Worm (Caenorhabditis elegans) whole organism, mixed stage, embryonic: ENCODE results near the gene mpst-1.

Experiments
- ceh-43 ChIP-seq: fragments of 200-800 bp; sonication (Bioruptor generic); optimal IDR thresholded peaks from 2 replicates; lab custom pipeline; 2018; ENCODE audit warnings: mild to moderate bottlenecking, missing genetic modification characterization, moderate library complexity, missing compliant biosample characterization
- drap-1 ChIP-seq: fragments of 200-800 bp; sonication (Bioruptor generic); optimal IDR thresholded peaks from 3 replicates; lab custom pipeline; 2018; ENCODE audit warnings: mild to moderate bottlenecking, missing genetic modification characterization, missing compliant biosample characterization
- lin-32 ChIP-seq: fragments of 200-800 bp; sonication (Bioruptor generic); optimal IDR thresholded peaks from 2 replicates; lab custom pipeline; 2018; ENCODE audit warnings: mild to moderate bottlenecking, missing genetic modification characterization, missing compliant biosample characterization
- mab-5 ChIP-seq: fragments of 150-350 bp; optimal IDR thresholded peaks from 2 replicates; lab custom pipeline; 2014; ENCODE audit warnings: missing biosample characterization, missing genetic modification characterization
- nhr-12 ChIP-seq: fragments of 150-350 bp; optimal IDR thresholded peaks from 2 replicates; lab custom pipeline; 2014; ENCODE audit warnings: missing biosample characterization, missing genetic modification characterization
- nhr-28 ChIP-seq: fragments of 150-350 bp; optimal IDR thresholded peaks from 2 replicates; lab custom pipeline; 2014; ENCODE audit warnings: missing biosample characterization, missing genetic modification characterization
- pha-4 ChIP-seq: fragments of 150-350 bp; optimal IDR thresholded peaks from 2 replicates; lab custom pipeline; 2018; ENCODE audit warnings: missing biosample characterization, missing genetic modification reagents, missing genetic modification characterization
- snpc-4 ChIP-seq: fragments of 150-350 bp; optimal IDR thresholded peaks from 2 replicates; lab custom pipeline; 2014; ENCODE audit warnings: missing biosample characterization, missing genetic modification characterization
- tbx-8 ChIP-seq: fragments of 200-800 bp; sonication (Bioruptor generic); optimal IDR thresholded peaks from 2 replicates; lab custom pipeline; 2018; ENCODE audit warnings: mild to moderate bottlenecking, missing genetic modification characterization, moderate library complexity, missing compliant biosample characterization
- unc-120 ChIP-seq: sonication (generic microtip); optimal IDR thresholded peaks from 2 replicates; lab custom pipeline; 2017; ENCODE audit warnings: missing genetic modification characterization, missing compliant biosample characterization; ENCODE audit not compliant: poor library complexity, severe bottlenecking
- zip-8 ChIP-seq: fragments of 150-350 bp; optimal IDR thresholded peaks from 2 replicates; lab custom pipeline; 2014; ENCODE audit warnings: missing biosample characterization, missing genetic modification characterization

Gene mpst-1

ce11 chrV:11776538-11776937 is 50.3 kb downstream of the mpst-1 start, which contains the start of gene F55A11.6:
Gene F55A11.6 (plus strand): TSS chrV:11776838.
- TF ChIP-seq unc-120 (tag; lab: Kevin White, UChicago) = no peak
- TF ChIP-seq mab-5 = no peak
- TF ChIP-seq nhr-12 (tag; lab: Kevin White, UChicago) = no peak
- no peak for TF ChIP-seq snpc-4 (tag; lab: Kevin White, UChicago)
- no peak for TF ChIP-seq lin-32
- TF ChIP-seq nhr-28 (tag; lab: Kevin White, UChicago) = no peak
- TF ChIP-seq pha-4 (tag; lab: Kevin White, UChicago) = no peak
- no peak for TF ChIP-seq tbx-8
- TF ChIP-seq ceh-43 (GFP tag; lab: Kevin White, UChicago) = no peak
- no peak for TF ChIP-seq zip-8 (tag; lab: Kevin White, UChicago)
- no peak for TF ChIP-seq drap-1
